ENCODE assay signal across 1 worm cellular context in genomic region chrV:4737727-4738126, ce11.
TF ChIP-seq lines count a peak whose summit lies in the region.

F39G3.2 (plus strand) TSS chrV:4737831.

TF ChIP-seq in whole organism, L4 larva, 104 proteins besides CTCF, POLR2A, EP300 and RAD21 (continued from another document):
- TF ChIP-seq fos-1 (tag; optimal IDR thresholded peaks at IDR 0.05; lab: Kevin White, UChicago) (no peak), nhr-10 (tag; optimal IDR thresholded peaks at IDR 0.05; lab: Kevin White, UChicago) (no peak), Y75B8A.6 (GFP tag; IDR thresholded peaks at IDR 0.05; lab: Robert Waterston, UW) (no peak), ceh-62 (tag; optimal IDR thresholded peaks at IDR 0.05; lab: Kevin White, UChicago) (no peak), mdl-1 (tag; optimal IDR thresholded peaks at IDR 0.05; lab: Kevin White, UChicago) (no peak), ces-1 (GFP tag; optimal IDR thresholded peaks at IDR 0.05; lab: Kevin White, UChicago) (no peak), dmd-6 (GFP tag; IDR thresholded peaks at IDR 0.05; lab: Robert Waterston, UW) (peak; percentile 59), daf-16 (GFP tag; optimal IDR thresholded peaks at IDR 0.05; lab: Kevin White, UChicago) (no peak), daf-16 (tag; optimal IDR thresholded peaks at IDR 0.05; lab: Kevin White, UChicago) (peak; percentile 37)
